Fruit fly (Drosophila melanogaster) S2 (cell line): ENCODE results near the gene Clk.

ENCODE experiments used
- CG8478 ChIP-seq: fragments of >200 bp; optimal IDR thresholded peaks from 2 replicates; lab custom pipeline; 2018
- CTCF ChIP-seq, 2 experiments: fragments of >200 bp; optimal IDR thresholded peaks; 2 replicates each; lab custom pipeline; 2018

- TF ChIP-seq CTCF (optimal IDR thresholded peaks at IDR 0.05; lab: Kevin White, UChicago) = no peak
- TF ChIP-seq CG8478 (lab: Kevin White, UChicago) = no peak
Observed at dm6 chr3L:7806503-7807216, 31.3 kb upstream of the Clk start.
